Worm (Caenorhabditis elegans) whole organism, L1 larva: ENCODE results near the gene Y43F8C.23.
A peak's percentile ranks its signal among the peaks of the same experiment; 100 is the strongest.
"Not testable (repeated sequence)": the region's sequence is repeated elsewhere in the genome, so short reads cannot be mapped to it uniquely, and the experiment has no call there.

Experiments
- F16B12.6 ChIP-seq: fragments of 150-350 bp; optimal IDR thresholded peaks from 2 replicates; lab custom pipeline; 2014; ENCODE audit warnings: missing biosample characterization, missing genetic modification characterization
- Y116A8C.19 ChIP-seq: sonication (generic microtip); optimal IDR thresholded peaks from 2 replicates; lab custom pipeline; 2016; ENCODE audit warnings: missing compliant biosample characterization, missing genetic modification characterization, borderline replicate concordance
- aha-1 ChIP-seq: fragments of 150-350 bp; optimal IDR thresholded peaks from 2 replicates; lab custom pipeline; 2014; ENCODE audit warnings: missing biosample characterization, missing genetic modification characterization
- alr-1 ChIP-seq: fragments of 200-800 bp; sonication (Bioruptor generic); optimal IDR thresholded peaks from 2 replicates; lab custom pipeline; 2018; ENCODE audit warnings: borderline replicate concordance, mild to moderate bottlenecking, missing genetic modification characterization, missing compliant biosample characterization
- ceh-63 ChIP-seq: fragments of 200-800 bp; sonication (Bioruptor generic); optimal IDR thresholded peaks from 2 replicates; lab custom pipeline; 2018; ENCODE audit warnings: mild to moderate bottlenecking, missing genetic modification characterization, missing compliant biosample characterization
- ceh-8 ChIP-seq: fragments of 200-800 bp; sonication (Bioruptor generic); optimal IDR thresholded peaks from 2 replicates; lab custom pipeline; 2018; ENCODE audit warnings: mild to moderate bottlenecking, missing genetic modification characterization, moderate library complexity, missing compliant biosample characterization
- ceh-90 ChIP-seq: sonication (generic microtip); optimal IDR thresholded peaks from 2 replicates; lab custom pipeline; 2016; ENCODE audit warnings: missing genetic modification characterization, missing compliant biosample characterization
- dpl-1 ChIP-seq, 3 experiments: fragments of 150-350 bp in 2 of 3; sonication (generic microtip) in 1 of 3; optimal IDR thresholded peaks; 2 replicates each; lab custom pipeline; 2014 to 2017; ENCODE audit warnings: missing biosample characterization in 3 of 3, missing genetic modification characterization in 3 of 3, missing genetic modification reagents in 3 of 3
- egl-13 ChIP-seq: sonication (generic microtip); optimal IDR thresholded peaks from 2 replicates; lab custom pipeline; 2016; ENCODE audit warnings: missing genotype, missing genetic modification reagents, missing genetic modification characterization, missing compliant biosample characterization
- egl-27 ChIP-seq, 2 experiments: fragments of 150-350 bp in 1 of 2; sonication (generic microtip); optimal IDR thresholded peaks; 3 replicates each; lab custom pipeline; 2017 to 2018; ENCODE audit warnings: missing biosample characterization in 2 of 2, missing genetic modification characterization in 2 of 2, missing genetic modification reagents in 2 of 2
- elt-2 ChIP-seq: sonication (generic microtip); optimal IDR thresholded peaks from 2 replicates; lab custom pipeline; 2016; ENCODE audit warnings: missing genetic modification characterization, mild to moderate bottlenecking, inconsistent platforms, missing compliant biosample characterization, missing genetic modification reagents
- elt-3 ChIP-seq, 6 experiments: fragments of 150-350 bp in 1 of 6; sonication (generic microtip); optimal IDR thresholded peaks; 2 replicates each; lab custom pipeline; 2017 to 2018; ENCODE audit warnings: missing biosample characterization in 6 of 6, missing genetic modification characterization in 6 of 6, inconsistent platforms in 1 of 6
- ets-5 ChIP-seq: fragments of 200-800 bp; sonication (Bioruptor generic); IDR thresholded peaks from 2 replicates; pipeline ENCODE4 v1.3.6; 2022; ENCODE audit warnings: missing genetic modification characterization, missing compliant biosample characterization
- fkh-10 ChIP-seq: sonication (generic microtip); optimal IDR thresholded peaks from 2 replicates; lab custom pipeline; 2017; ENCODE audit warnings: missing biosample characterization, missing genetic modification reagents, missing genetic modification characterization
- hlh-17 ChIP-seq: fragments of 200-800 bp; sonication (Bioruptor generic); optimal IDR thresholded peaks from 2 replicates; lab custom pipeline; 2018; ENCODE audit warnings: missing genetic modification characterization, mild to moderate bottlenecking, missing compliant biosample characterization, moderate library complexity, borderline replicate concordance
- hpl-2 ChIP-seq: fragments of 150-350 bp; optimal IDR thresholded peaks from 2 replicates; lab custom pipeline; 2014; ENCODE audit warnings: missing biosample characterization, missing genetic modification reagents, missing genetic modification characterization
- lin-13 ChIP-seq: fragments of 150-350 bp; optimal IDR thresholded peaks from 2 replicates; lab custom pipeline; 2014; ENCODE audit warnings: missing biosample characterization, missing genetic modification reagents, missing genetic modification characterization
- lin-35 ChIP-seq, 2 experiments: fragments of 150-350 bp; optimal IDR thresholded peaks; 2 replicates each; lab custom pipeline; 2014; ENCODE audit warnings: missing biosample characterization in 2 of 2, missing genetic modification characterization in 2 of 2, missing genetic modification reagents in 2 of 2
- lir-3 ChIP-seq: sonication (generic microtip); optimal IDR thresholded peaks from 2 replicates; lab custom pipeline; 2016; ENCODE audit warnings: mild to moderate bottlenecking, missing genetic modification characterization, moderate library complexity, missing compliant biosample characterization; ENCODE audit not compliant: poor library complexity
- mab-9 ChIP-seq: fragments of 200-800 bp; sonication (Bioruptor generic); IDR thresholded peaks from 2 replicates; pipeline ENCODE4 v1.3.6; 2022; ENCODE audit warnings: missing genetic modification reagents, missing genetic modification characterization, missing compliant biosample characterization
- nhr-237 ChIP-seq: fragments of 150-350 bp; optimal IDR thresholded peaks from 2 replicates; lab custom pipeline; 2014; ENCODE audit warnings: missing biosample characterization, missing genetic modification characterization
- nhr-76 ChIP-seq: sonication (generic microtip); optimal IDR thresholded peaks from 2 replicates; lab custom pipeline; 2017; ENCODE audit warnings: missing biosample characterization, missing genetic modification characterization
- nhr-85 ChIP-seq: sonication (generic microtip); peaks from one replicate; lab custom pipeline; 2016; ENCODE audit warnings: missing genetic modification characterization, inconsistent platforms, missing compliant biosample characterization
- pax-3 ChIP-seq: fragments of 200-800 bp; sonication (Bioruptor generic); optimal IDR thresholded peaks from 2 replicates; lab custom pipeline; 2018; ENCODE audit warnings: mild to moderate bottlenecking, missing genetic modification characterization, moderate library complexity, missing compliant biosample characterization
- snpc-4 ChIP-seq: fragments of 150-350 bp; optimal IDR thresholded peaks from 2 replicates; lab custom pipeline; 2014; ENCODE audit warnings: missing biosample characterization, missing genetic modification characterization
- snu-23 ChIP-seq: sonication (generic microtip); optimal IDR thresholded peaks from 2 replicates; lab custom pipeline; 2016; ENCODE audit warnings: missing genetic modification characterization, missing compliant biosample characterization
- sox-4 ChIP-seq: sonication (generic microtip); optimal IDR thresholded peaks from 2 replicates; lab custom pipeline; 2016; ENCODE audit warnings: missing genetic modification characterization, missing compliant biosample characterization
- sptf-1 ChIP-seq: fragments of 150-350 bp; optimal IDR thresholded peaks from 2 replicates; lab custom pipeline; 2014; ENCODE audit warnings: missing biosample characterization, missing genetic modification characterization
- tbx-2 ChIP-seq: sonication (generic microtip); optimal IDR thresholded peaks from 2 replicates; lab custom pipeline; 2016; ENCODE audit warnings: missing genetic modification characterization, missing compliant biosample characterization
- ztf-11 ChIP-seq, 2 experiments: sonication (generic microtip); optimal IDR thresholded peaks; 2 replicates each; lab custom pipeline; 2016 to 2017; ENCODE audit warnings: missing genetic modification characterization in 2 of 2, missing biosample characterization in 1 of 2, missing compliant biosample characterization in 1 of 2

Gene Y43F8C.23

ce11 chrV:19711646-19712045, at the start of gene Y43F8C.23:
Gene Y43F8C.23, minus strand, starts transcription at chrV:19711746.
- TF ChIP-seq tbx-2 (tag; lab: Kevin White, UChicago); snu-23 (GFP tag; lab: Kevin White, UChicago); lin-13 (GFP tag; lab: Kevin White, UChicago): not testable (repeated sequence)

- no peak for TF ChIP-seq ceh-63 (GFP tag; lab: Kevin White, UChicago)
- TF ChIP-seq dpl-1 (GFP tag; optimal IDR thresholded peaks at IDR 0.05; lab: Kevin White, UChicago), result no peak
- no peak for TF ChIP-seq egl-13 (tag; lab: Kevin White, UChicago)
- no peak for TF ChIP-seq fkh-10 (GFP tag; lab: Kevin White, UChicago)
- no peak for TF ChIP-seq hlh-17 (GFP tag; lab: Kevin White, UChicago)
Observed at ce11 chrV:19760751-19761150, 49.2 kb upstream of the Y43F8C.23 start, which contains the start of gene M162.5. Gene M162.5, plus strand, starts transcription at chrV:19761051.

- peak; percentile 1 for TF ChIP-seq nhr-85 (tag; lab: Kevin White, UChicago)
- no peak for TF ChIP-seq nhr-76 (tag; lab: Kevin White, UChicago)
Observed at ce11 chrV:19759282-19759681, 47.7 kb upstream of the Y43F8C.23 start.

DNA sequence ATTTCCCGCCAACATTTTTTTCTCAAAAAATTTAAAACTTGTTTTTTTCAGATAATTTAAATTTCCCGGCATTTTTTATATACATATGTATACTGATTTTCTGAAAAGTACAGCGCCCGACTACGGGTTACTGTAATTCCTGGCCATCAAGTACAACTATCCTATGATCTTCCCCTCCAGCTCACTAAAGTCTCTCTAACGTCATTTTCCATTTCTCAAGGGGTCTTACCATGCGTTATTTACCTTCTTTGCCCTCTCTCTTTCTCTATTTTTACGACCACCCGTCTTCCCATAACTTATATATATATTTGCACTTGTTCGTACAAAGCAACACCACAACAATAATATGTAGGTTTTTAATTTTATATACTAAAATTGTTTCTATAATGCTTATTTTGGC, 44.7 kb upstream of the Y43F8C.23 start, which contains the start of gene W04E12.9:
W04E12.9 (plus strand) TSS at position 301 of the 400 bp plus-strand sequence.
- no peak for TF ChIP-seq mab-9 (GFP tag; lab: Robert Waterston, UW)
- TF ChIP-seq egl-27 (tag; optimal IDR thresholded peaks at IDR 0.05; lab: Kevin White, UChicago), result no peak
- no peak for TF ChIP-seq Y116A8C.19 (tag; lab: Kevin White, UChicago)
- TF ChIP-seq dpl-1 (GFP tag; optimal IDR thresholded peaks at IDR 0.05; lab: Kevin White, UChicago), result no peak
- no peak for TF ChIP-seq nhr-237 (tag; lab: Kevin White, UChicago)
- TF ChIP-seq lir-3, result no peak
- TF ChIP-seq snpc-4 (tag; lab: Kevin White, UChicago), result no peak
- no peak for TF ChIP-seq ceh-8
- TF ChIP-seq elt-3 (tag; optimal IDR thresholded peaks at IDR 0.05; lab: Kevin White, UChicago), result no peak
- TF ChIP-seq ceh-90 (tag; lab: Kevin White, UChicago), result no peak
- no peak for TF ChIP-seq alr-1
- TF ChIP-seq ztf-11 (tag; optimal IDR thresholded peaks at IDR 0.05; lab: Kevin White, UChicago), result no peak
- no peak for TF ChIP-seq sptf-1 (tag; lab: Kevin White, UChicago)
- no peak for TF ChIP-seq F16B12.6 (tag; lab: Kevin White, UChicago)
- no peak for TF ChIP-seq tbx-2 (tag; lab: Kevin White, UChicago)
- TF ChIP-seq sox-4 (tag; lab: Kevin White, UChicago), result no peak
- no peak for TF ChIP-seq aha-1 (tag; lab: Kevin White, UChicago)

- no peak for TF ChIP-seq hpl-2 (GFP tag; lab: Kevin White, UChicago)
- no peak for TF ChIP-seq ets-5 (GFP tag; lab: Robert Waterston, UW)
- peak in 1 of 2 experiments; percentile 28 for TF ChIP-seq lin-35 (GFP tag; optimal IDR thresholded peaks at IDR 0.05; lab: Kevin White, UChicago)
- peak; percentile 65 for TF ChIP-seq elt-2 (tag; lab: Kevin White, UChicago)
Observed at ce11 chrV:19755260-19755659, 43.7 kb upstream of the Y43F8C.23 start, which contains the start of gene clec-50. Gene clec-50, minus strand, starts transcription at chrV:19755368.

ce11 chrV:19754331-19754730, 42.8 kb upstream of the Y43F8C.23 start:
- TF ChIP-seq elt-2 (tag; lab: Kevin White, UChicago) (peak; percentile 37), pax-3 (tag; lab: Kevin White, UChicago) (no peak)
